Fruit fly (Drosophila melanogaster): ENCODE measurements around the gene GstD2.

GstD2 gene

dm6 chr3R:12350497-12350896 lies 21.3 kb upstream of the GstD2 start, which contains the start of gene CG10038 (continued):
- TF ChIP-seq hbn (GFP tag; IDR thresholded peaks at IDR 0.05; ENCODE audit: partially characterized antibody), result peak; percentile 90
- no peak for TF ChIP-seq Gsc (GFP tag; IDR thresholded peaks at IDR 0.05)
- no peak for TF ChIP-seq stc (GFP tag; IDR thresholded peaks at IDR 0.05)
- TF ChIP-seq CG33557 (GFP tag; optimal IDR thresholded peaks at IDR 0.05), result no peak
- TF ChIP-seq CG18764 (GFP tag; optimal IDR thresholded peaks at IDR 0.05), result peak; percentile 13
- no peak for TF ChIP-seq org-1 (GFP tag; optimal IDR thresholded peaks at IDR 0.05)
- TF ChIP-seq sim (GFP tag; IDR thresholded peaks at IDR 0.05), result no peak
- TF ChIP-seq BEAF-32 (GFP tag; optimal IDR thresholded peaks at IDR 0.05), result peak; percentile 93
- TF ChIP-seq Gug (GFP tag; IDR thresholded peaks at IDR 0.05), result peak; percentile 62; the same call in 2 of the 4 replicates
- TF ChIP-seq Xrp1 (GFP tag; IDR thresholded peaks at IDR 0.05), result peak; percentile 28; the same call in 1 of the 2 replicates
- no peak for TF ChIP-seq NC2α (GFP tag; optimal IDR thresholded peaks at IDR 0.05)
- no peak for TF ChIP-seq emc (GFP tag; optimal IDR thresholded peaks at IDR 0.05)
- no peak for TF ChIP-seq Rx (GFP tag; IDR thresholded peaks at IDR 0.05)
- TF ChIP-seq fd102C (GFP tag; optimal IDR thresholded peaks at IDR 0.05), result no peak
- no peak for TF ChIP-seq Tbp (GFP tag; optimal IDR thresholded peaks at IDR 0.05)
- TF ChIP-seq cg (GFP tag; optimal IDR thresholded peaks at IDR 0.05), result no peak
- TF ChIP-seq CG17829 (tag; optimal IDR thresholded peaks at IDR 0.05), result peak; percentile 60
- no peak for TF ChIP-seq CG18599 (GFP tag; optimal IDR thresholded peaks at IDR 0.05)
- peak; percentile 77 for TF ChIP-seq sens (GFP tag)
- TF ChIP-seq CG2129 (GFP tag; IDR thresholded peaks at IDR 0.05; ENCODE audit: partially characterized antibody), result peak; percentile 77
- no peak for TF ChIP-seq pb (GFP tag; optimal IDR thresholded peaks at IDR 0.05)
- TF ChIP-seq unc-4 (GFP tag; IDR thresholded peaks at IDR 0.05; ENCODE audit: partially characterized antibody), result peak; percentile 94
- peak; percentile 45 for TF ChIP-seq YL-1 (GFP tag; optimal IDR thresholded peaks at IDR 0.05)
- no peak; the same call in 1 of the 2 replicates for TF ChIP-seq CG8765 (GFP tag; IDR thresholded peaks at IDR 0.05)
- TF ChIP-seq luna (GFP tag; optimal IDR thresholded peaks at IDR 0.05), result no peak
- TF ChIP-seq Sin3A (optimal IDR thresholded peaks at IDR 0.05), result peak; percentile 30
- no peak for TF ChIP-seq Bteb2 (GFP tag; optimal IDR thresholded peaks at IDR 0.05)
- TF ChIP-seq dati (GFP tag; IDR thresholded peaks at IDR 0.05), result no peak
- peak; percentile 74 for TF ChIP-seq Lhr (GFP tag; optimal IDR thresholded peaks at IDR 0.05)
- TF ChIP-seq sug (tag; optimal IDR thresholded peaks at IDR 0.05), result no peak
- TF ChIP-seq Nf-YC (tag; optimal IDR thresholded peaks at IDR 0.05), result peak; percentile 38
- TF ChIP-seq CG6175 (GFP tag; IDR thresholded peaks at IDR 0.05), result no peak
- peak; percentile 47 for TF ChIP-seq CG7928 (GFP tag; optimal IDR thresholded peaks at IDR 0.05)
- TF ChIP-seq CG4617 (GFP tag; optimal IDR thresholded peaks at IDR 0.05; ENCODE audit: borderline replicate concordance), result peak; percentile 61
- TF ChIP-seq CG2116 (GFP tag; optimal IDR thresholded peaks at IDR 0.05), result peak; percentile 96
- TF ChIP-seq unpg (GFP tag; optimal IDR thresholded peaks at IDR 0.05), result peak; percentile 15
- no peak for TF ChIP-seq CG11696 (GFP tag; IDR thresholded peaks at IDR 0.05)
- TF ChIP-seq cas (GFP tag; IDR thresholded peaks at IDR 0.05), result no peak
- no peak for TF ChIP-seq Eip74EF (GFP tag; optimal IDR thresholded peaks at IDR 0.05)
- TF ChIP-seq CG16863 (GFP tag; optimal IDR thresholded peaks at IDR 0.05), result no peak
- peak; percentile 6 for TF ChIP-seq CG8924 (tag; optimal IDR thresholded peaks at IDR 0.05)
- no peak for TF ChIP-seq CG9727 (GFP tag; optimal IDR thresholded peaks at IDR 0.05)
- no peak for TF ChIP-seq CG13296 (GFP tag; optimal IDR thresholded peaks at IDR 0.05)
- TF ChIP-seq zen (tag; optimal IDR thresholded peaks at IDR 0.05), result no peak
- peak; percentile 31 for TF ChIP-seq wek (GFP tag; optimal IDR thresholded peaks at IDR 0.05)
- TF ChIP-seq pita (GFP tag; optimal IDR thresholded peaks at IDR 0.05), result no peak
- no peak for TF ChIP-seq mirr (GFP tag; optimal IDR thresholded peaks at IDR 0.05)
- TF ChIP-seq CG6272 (GFP tag; IDR thresholded peaks at IDR 0.05), result peak; percentile 68
- TF ChIP-seq CG31224 (GFP tag; IDR thresholded peaks at IDR 0.05), result no peak
- TF ChIP-seq Ptx1 (GFP tag; IDR thresholded peaks at IDR 0.05), result peak; percentile 46
- TF ChIP-seq CG5180 (GFP tag; optimal IDR thresholded peaks at IDR 0.05), result no peak
- TF ChIP-seq fd3F (GFP tag; optimal IDR thresholded peaks at IDR 0.05), result no peak

All from whole organism, embryonic.